Fruit fly (Drosophila melanogaster): ENCODE results near the gene UbcE2H.

DNA sequence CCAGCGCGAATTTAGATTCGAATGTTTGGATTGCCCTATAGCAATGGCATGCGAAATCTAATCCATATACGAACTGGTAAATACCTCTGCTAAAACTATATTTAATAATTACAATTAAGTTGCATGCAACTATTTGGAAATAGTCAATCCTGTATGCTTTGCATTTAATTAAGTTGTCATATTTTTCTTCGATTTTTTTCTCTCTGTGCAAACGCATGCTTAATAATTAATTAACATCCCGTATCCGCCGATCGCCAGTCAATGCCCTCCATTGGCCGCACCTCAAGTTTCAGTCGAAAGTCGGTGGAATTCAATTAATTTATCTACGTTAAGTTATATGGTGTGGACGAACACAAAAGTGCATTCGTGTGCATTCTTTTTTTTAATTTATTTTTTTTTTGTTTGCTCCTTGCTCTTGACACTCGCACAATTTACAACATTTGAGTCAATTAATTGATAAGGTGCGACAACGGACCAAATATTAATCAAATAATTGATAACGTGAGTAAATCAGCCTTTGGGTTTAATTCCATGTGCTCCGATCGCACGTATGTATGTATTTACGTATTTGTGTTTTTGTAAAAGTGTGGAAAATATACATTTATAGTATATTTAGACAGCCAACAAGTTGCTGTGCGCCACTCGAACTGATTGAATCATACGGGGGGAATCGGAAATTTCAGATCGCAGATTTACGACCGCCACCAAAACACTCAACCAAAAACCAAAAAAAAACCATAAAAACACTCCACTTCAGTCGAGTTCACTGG lies 12.6 kb upstream of the UbcE2H start:
- TF ChIP-seq CG14711 (tag; optimal IDR thresholded peaks at IDR 0.05) (peak; percentile 11), Hr96 (GFP tag; optimal IDR thresholded peaks at IDR 0.05) (no peak), CG7045 (GFP tag; optimal IDR thresholded peaks at IDR 0.05) (no peak), CG11617 (GFP tag; optimal IDR thresholded peaks at IDR 0.05) (peak; percentile 11), toe (GFP tag; optimal IDR thresholded peaks at IDR 0.05) (no peak), cic (GFP tag; optimal IDR thresholded peaks at IDR 0.05) (peak; percentile 70), Crg-1 (GFP tag; optimal IDR thresholded peaks at IDR 0.05) (no peak), CG12768 (GFP tag; optimal IDR thresholded peaks at IDR 0.05) (no peak), CG7101 (tag; optimal IDR thresholded peaks at IDR 0.05) (no peak), tj (GFP tag; optimal IDR thresholded peaks at IDR 0.05) (peak; percentile 84), CG5204 (GFP tag; optimal IDR thresholded peaks at IDR 0.05) (no peak)
